Fruit fly (Drosophila melanogaster) S2 (cell line): ENCODE measurements around the gene ct.

Source experiments
- CG8478 ChIP-seq: fragments of >200 bp; optimal IDR thresholded peaks from 2 replicates; lab custom pipeline; 2018
- CTCF ChIP-seq, 2 experiments: fragments of >200 bp; optimal IDR thresholded peaks; 2 replicates each; lab custom pipeline; 2018

The ct gene

DNA sequence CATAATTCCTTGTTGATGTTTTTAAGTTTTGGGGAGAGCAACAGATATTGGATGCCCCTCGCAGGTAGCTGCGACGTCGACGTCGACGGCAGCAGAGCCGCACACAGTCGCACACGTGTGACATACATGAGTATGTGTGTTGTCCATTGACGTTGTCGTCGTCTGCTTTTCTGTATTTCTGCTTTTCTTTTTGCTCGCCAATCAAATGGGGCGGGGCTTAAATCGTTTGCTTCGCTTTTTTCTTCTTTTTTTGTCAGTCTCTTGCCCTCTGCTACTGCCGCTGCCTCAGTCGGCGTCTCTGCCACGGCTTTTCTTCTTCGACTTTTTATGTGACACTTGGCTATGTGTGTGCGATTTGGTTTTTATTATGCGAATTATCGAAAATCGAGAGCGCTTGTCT, 2.6 kb upstream of the ct start:
- TF ChIP-seq CG8478: no peak
- no peak for TF ChIP-seq CTCF (optimal IDR thresholded peaks at IDR 0.05; lab: Kevin White, UChicago)

DNA sequence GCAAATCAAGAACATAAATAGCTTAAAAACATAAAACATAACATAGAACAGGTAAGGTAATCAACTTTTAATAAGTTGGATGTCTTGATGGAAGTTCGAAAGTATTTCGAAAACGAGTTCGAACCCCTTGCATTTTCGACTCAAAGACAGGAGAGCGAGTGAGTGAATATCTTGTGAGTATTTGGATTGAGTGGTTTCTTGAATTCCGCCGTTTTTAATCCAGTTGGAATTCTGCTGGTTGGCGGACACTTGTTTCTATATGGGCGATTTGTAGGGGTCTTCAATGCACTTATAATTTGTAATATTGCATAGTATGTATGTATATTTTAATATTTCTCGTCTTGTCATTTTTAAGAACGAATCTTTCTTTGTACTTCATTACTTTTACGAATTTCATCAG, 1.9 kb upstream of the ct start:
- no peak for TF ChIP-seq CTCF (optimal IDR thresholded peaks at IDR 0.05; lab: Kevin White, UChicago)
- TF ChIP-seq CG8478: no peak

DNA sequence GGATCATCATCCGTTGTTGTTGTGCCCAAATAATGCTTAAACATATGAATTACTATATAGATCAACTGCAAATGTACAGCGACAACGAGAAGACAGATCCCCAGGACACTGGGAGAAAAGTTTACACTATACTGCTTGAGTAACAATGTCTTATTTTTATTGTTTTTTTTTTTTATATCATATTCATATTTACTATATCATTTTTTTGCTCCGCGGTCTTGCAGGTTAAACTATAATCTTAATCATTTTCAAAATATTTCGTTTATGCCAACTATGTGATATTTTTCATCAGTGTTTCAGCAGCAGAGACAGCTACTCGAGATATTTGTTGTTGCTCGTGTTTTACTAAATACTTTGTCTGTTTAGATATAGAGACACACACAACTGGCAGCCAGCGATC, 8.7 kb downstream of the ct start:
- TF ChIP-seq CG8478 (no peak), CTCF (optimal IDR thresholded peaks at IDR 0.05; lab: Kevin White, UChicago) (no peak)

DNA sequence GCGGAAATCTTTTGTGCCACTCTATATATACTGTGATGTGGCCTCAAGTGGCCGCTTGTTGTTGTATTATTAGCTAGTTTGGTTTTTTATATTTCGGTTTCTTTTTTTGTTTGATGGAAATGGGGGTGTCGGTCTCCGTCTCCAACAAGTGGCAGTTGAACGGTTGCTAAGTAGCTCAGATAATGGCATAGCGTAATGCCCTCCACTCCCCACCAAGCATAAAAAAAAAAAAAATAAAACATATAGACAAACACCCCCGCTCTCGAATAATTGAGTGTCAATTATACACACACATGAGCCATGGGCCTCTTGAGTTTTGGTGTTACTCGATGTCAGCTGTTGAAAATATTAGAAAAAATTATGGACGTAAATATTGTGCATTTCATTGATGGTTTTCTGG, 9.2 kb downstream of the ct start:
- no peak for TF ChIP-seq CTCF (optimal IDR thresholded peaks at IDR 0.05; lab: Kevin White, UChicago)
- TF ChIP-seq CG8478: no peak

DNA sequence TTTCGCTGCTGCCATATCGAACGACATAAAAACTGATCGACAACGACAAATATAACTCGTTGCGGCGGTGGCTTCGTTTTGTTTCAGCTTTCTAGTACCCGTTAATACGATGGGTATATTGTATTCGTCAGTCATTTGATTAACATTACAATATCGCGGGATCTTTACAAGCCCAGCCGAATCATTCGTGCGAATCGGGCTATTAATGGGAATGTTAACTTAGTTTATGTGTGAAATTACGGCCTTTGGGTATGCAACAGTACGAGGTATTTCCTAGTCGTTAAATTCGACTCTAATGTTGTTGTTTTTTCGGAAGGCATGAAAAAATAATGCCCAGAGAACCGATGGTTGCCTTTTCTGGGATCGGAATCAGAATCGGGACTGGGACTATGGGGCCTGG, 10.0 kb downstream of the ct start:
- TF ChIP-seq CTCF (optimal IDR thresholded peaks at IDR 0.05; lab: Kevin White, UChicago): no peak
- no peak for TF ChIP-seq CG8478

DNA sequence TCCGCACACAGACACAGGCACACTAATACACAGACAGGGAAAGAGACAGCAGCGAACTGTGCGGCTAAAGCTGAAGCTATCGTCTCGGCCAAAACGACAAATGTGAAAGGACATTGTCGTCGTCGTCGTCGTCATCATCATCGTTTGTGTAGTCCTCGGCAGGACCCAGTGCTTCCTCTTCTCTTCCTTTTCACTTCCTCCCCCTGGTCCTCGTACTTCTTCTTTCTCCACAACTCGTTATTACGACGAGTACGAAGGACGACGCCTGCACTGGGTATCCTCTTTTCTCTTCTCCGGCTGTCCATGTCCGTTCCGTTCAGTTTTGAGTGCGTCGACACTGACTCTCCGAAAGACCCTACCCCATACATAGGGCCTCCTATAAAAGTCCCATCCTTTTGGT, 17.0 kb downstream of the ct start:
- TF ChIP-seq CG8478 (no peak), CTCF (optimal IDR thresholded peaks at IDR 0.05; lab: Kevin White, UChicago) (no peak)

DNA sequence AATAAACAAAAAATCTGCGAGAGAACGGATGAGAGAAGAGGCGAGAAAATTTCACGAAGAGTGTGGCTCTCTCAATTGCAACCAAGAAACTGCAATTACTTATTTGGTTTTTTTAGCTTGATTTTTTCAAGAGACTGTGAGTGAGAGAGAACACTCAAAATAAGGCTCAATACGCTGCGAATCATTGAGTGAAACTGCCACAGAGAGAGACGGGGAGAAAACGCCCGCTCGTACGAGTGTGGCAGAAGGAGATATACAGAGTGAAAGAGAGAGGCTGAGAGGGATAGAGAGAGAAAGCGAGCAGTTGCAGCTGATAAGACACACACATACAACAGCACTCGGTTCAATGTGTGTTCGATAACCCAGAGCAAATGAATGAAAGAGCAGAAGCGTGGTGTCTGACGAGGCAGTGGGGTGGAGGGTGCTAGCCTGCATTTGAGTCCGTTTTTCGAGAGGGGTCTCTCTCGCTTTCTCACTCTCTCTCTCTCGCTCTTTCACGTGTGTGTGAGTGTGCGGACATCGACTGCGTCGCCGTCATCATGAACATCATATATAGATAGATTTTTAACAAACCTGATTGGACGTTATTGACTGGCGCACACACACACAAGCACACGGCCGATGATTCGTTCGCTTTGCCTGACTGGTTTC, 18.7 kb downstream of the ct start:
- TF ChIP-seq CG8478 (peak; percentile 42), CTCF (optimal IDR thresholded peaks at IDR 0.05; lab: Kevin White, UChicago) (peak in 1 of 2 experiments; percentile 45)

DNA sequence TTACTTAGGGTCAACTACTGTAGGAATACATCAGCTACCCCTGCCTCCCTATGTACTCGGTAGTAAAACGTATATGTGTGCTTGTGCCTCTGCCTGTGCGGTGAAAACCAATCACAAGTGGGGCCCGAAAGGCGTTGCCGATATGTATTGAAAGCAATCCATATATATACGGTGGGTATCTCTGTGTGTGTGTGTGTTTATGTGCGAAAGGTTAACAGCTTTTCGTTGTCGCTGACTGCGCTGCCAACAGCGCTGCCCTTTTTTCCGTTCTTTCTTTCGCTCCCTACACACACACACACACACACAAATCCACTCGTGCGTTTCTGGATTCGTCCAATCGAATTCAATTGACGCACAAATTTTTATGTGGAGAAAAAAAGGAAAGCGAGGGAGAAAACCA, 20.1 kb downstream of the ct start:
- TF ChIP-seq CG8478 (no peak), CTCF (optimal IDR thresholded peaks at IDR 0.05; lab: Kevin White, UChicago) (no peak)

DNA sequence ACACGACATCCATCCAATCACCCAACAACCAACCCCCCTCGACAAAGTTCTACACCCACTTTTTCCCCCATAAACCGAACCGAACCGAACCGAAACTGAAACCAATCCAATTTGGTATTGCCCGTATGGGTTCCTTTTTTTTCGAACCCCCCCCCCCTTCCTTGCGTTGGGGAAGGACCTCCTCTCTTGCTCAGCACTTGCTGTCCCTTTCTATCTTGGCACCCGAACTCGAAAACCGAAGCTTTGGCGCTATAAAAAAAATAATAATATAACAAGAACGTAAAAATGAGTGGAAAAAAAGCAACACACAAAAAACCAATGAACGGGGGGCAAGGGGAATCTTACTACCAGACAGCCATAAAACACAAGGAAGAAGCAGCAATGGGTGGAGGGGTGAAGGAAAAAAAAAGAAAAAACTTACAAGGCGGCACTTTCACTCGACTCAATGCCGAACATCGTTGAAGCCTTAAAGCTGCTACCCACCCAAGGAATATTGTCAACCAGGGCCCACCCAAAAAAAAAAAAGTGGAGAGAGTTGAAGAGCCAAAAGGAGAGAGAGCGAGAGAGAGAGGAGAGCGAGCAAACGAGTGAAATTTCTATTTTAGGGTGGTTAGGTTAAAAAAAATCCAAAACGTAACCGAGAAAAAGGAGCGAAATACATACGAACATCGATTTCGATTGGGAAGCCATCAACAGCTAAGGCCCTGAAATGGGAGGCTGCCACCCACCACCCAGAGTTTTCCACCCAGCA, 20.8 kb downstream of the ct start:
- TF ChIP-seq CG8478 (no peak), CTCF (optimal IDR thresholded peaks at IDR 0.05; lab: Kevin White, UChicago) (no peak)

DNA sequence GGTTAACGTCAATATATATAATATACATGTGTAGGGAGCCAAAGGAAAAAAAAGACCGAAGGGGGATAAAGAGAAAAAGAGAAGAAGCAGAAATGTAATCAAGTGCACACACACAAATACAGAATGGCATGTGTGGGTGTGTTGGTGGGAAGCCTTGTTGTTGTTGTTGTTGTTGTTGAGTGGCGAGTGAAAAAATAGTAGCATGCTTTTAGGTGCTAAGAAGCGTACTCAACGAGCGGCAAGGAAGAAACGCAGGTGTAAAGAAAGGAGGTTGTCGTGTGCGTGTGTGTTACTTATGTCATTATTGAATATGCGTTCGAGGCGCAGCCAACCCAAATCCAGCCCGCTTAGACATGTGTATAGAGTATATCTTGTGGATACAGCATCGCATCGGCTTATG, 21.6 kb downstream of the ct start:
- TF ChIP-seq CTCF (optimal IDR thresholded peaks at IDR 0.05; lab: Kevin White, UChicago) (no peak), CG8478 (no peak)

DNA sequence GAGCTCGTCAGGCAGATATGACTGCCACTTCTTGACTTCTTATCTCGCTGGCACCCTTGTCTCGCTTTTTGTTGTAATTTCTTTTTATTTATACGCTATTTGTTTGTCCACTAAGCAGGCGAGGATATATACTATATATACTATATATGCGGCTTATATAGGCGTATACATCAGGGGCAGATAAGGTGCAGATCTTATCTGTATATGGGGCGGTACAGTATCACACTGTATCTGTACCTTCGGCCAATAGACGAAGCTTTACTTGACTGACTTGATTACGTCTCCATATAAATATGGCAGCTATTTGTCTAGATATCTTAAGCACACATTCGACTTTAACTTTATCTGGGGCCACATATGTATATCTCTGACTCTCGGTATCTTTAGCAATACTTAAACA, 23.1 kb downstream of the ct start:
- no peak for TF ChIP-seq CTCF (optimal IDR thresholded peaks at IDR 0.05; lab: Kevin White, UChicago)
- TF ChIP-seq CG8478: no peak

DNA sequence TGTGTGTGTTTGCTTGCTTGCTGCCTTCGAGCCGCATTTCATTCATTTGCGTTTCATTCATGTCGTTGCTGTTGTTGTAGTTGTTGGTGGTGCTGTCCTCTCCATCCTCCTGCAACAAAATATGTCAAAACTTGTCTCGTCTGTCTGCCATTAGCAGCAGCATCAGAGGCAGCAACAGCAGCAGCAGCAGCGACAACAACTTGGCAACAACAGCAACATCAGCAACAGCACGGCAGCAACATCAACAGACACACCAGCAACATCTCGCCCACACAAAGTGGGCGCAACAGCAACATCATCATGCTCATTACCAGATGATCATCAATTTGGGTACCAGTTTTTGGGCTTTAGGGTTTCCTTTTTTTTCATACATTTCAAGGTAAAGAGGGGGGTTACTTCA, 24.8 kb downstream of the ct start:
- no peak for TF ChIP-seq CTCF (optimal IDR thresholded peaks at IDR 0.05; lab: Kevin White, UChicago)

DNA sequence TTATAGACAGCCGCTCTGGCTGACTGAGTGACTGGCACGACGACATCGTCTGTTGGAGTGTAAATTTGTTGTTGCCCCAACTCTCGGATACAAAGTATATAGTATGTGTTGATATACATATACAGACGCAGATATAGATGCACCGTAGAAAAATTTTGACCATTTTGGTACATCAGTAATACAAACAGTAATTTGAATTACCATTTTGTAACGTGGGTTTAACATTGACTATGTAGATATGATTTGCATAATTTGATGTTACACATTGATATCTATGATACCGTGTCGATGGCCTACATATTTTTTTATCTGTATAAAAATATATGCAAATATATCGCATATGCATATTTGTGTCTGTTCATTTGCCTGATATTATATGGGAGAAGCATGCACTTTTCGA, 28.9 kb downstream of the ct start:
- TF ChIP-seq CTCF (optimal IDR thresholded peaks at IDR 0.05; lab: Kevin White, UChicago) (no peak), CG8478 (no peak)

DNA sequence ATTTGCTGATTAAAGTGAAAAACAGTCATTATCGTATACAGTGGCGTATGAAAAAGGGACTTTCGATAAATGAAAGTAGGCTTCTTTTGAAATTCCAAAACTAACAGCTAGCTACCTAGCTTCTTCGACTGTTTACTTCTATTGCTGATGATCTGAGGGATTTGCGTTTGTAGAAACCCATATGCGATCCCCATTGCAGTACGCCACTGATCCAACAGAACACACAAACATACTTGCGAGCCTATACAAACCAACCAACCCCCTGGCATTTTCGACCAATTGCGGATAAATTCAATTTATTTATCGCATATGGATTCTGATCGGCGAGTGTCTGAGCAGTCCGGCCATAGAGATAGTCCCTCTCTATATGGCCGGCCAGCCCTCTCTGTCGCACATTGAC, 43.4 kb downstream of the ct start:
- TF ChIP-seq CTCF (optimal IDR thresholded peaks at IDR 0.05; lab: Kevin White, UChicago) (no peak), CG8478 (no peak)

DNA sequence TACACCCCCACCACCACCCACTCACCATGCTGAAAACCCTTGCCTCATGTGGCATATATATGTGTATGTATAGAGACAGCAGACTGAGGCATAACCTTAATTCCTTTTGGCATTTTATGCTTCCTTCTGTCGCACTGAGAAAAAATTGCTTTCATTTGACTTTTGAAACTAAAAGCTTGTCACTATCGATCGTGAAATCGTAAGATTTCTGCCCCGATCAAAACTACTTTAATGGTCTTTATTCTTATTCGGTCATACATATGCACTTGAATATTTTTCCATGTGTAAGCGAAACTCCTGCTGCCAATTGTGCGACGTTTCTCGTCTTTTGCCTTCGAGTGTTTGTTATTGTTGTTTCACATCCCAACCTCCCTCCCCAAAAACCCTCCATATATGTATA, 49.2 kb downstream of the ct start:
- TF ChIP-seq CG8478 (no peak), CTCF (optimal IDR thresholded peaks at IDR 0.05; lab: Kevin White, UChicago) (no peak)

DNA sequence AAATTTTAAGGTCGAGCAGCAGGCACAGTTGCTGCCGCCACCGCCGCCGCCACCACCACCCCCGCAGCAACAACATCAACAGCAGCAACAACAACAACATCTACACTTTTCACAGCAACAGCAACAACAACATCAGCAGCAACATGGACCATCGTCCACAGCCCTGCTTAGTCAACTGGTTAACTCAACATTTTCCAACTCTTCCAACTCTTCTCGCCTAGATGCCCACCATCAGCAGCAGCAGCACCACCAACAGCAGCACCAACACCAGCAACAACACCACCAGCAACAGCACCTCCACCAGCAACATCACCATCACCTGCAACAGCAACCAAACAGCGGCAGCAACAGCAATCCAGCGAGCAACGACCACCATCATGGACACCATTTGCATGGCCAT, 54.2 kb downstream of the ct start:
- no peak for TF ChIP-seq CG8478
- no peak for TF ChIP-seq CTCF (optimal IDR thresholded peaks at IDR 0.05; lab: Kevin White, UChicago)

DNA sequence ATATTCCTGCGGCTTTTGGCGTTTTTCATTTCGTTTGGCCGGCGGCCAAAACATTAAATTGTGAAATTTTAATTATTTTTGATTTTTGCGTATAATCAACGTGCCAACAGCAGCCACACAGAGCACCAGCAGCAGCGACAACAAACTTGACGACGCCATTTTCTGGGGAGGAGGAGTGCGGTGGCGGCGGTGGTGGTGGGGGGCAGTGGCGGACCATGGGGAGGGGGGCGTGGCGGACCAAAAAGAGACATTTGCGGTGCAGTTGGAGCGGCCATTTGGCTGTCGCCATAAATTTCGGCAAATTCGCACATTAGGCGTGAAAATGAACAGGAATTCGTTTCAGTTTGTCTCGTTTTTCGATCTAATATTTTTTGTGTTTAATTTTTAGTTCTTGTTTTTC, 55.7 kb downstream of the ct start:
- no peak for TF ChIP-seq CG8478
- no peak for TF ChIP-seq CTCF (optimal IDR thresholded peaks at IDR 0.05; lab: Kevin White, UChicago)
